Worm (Caenorhabditis elegans): ENCODE measurements around the gene F23H11.4.

DNA sequence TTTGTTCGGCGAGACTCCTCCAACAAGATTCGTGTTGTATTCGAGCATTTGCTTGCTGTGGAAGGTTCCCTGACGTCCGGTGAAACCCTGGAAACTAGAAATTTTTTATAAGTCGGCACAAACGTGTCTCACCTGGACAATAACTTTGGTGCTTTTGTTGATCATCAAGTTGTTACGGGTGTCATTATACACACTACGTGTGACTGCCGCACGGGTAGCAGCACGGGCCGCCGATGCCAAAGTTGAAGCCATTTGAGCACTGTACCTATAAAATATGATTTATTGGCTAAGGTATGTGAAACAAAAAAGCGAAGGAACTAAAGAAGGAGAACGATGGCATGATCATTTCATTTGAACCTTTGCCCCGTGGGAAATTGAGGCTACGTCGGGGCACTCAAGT, 6.2 kb downstream of the F23H11.4 start, which contains the start of gene sucl-2:
- TF ChIP-seq pag-3 (tag; optimal IDR thresholded peaks at IDR 0.05; ENCODE audit: borderline replicate concordance) (no peak), pha-4 (tag; optimal IDR thresholded peaks at IDR 0.05) (no peak), nfya-1 (tag; optimal IDR thresholded peaks at IDR 0.05) (no peak), lim-6 (tag; optimal IDR thresholded peaks at IDR 0.05) (no peak), fkh-6 (tag; optimal IDR thresholded peaks at IDR 0.05) (no peak), pat-9 (tag; optimal IDR thresholded peaks at IDR 0.05) (no peak), zip-5 (tag; optimal IDR thresholded peaks at IDR 0.05) (no peak), fkh-10 (GFP tag; optimal IDR thresholded peaks at IDR 0.05) (no peak)

Measured in whole organism, late embryonic.